Fruit fly (Drosophila melanogaster): Measurements from ENCODE around the gene CG42818.
A peak's percentile ranks its signal among the peaks of the same experiment; 100 is the strongest.

The CG42818 gene

DNA sequence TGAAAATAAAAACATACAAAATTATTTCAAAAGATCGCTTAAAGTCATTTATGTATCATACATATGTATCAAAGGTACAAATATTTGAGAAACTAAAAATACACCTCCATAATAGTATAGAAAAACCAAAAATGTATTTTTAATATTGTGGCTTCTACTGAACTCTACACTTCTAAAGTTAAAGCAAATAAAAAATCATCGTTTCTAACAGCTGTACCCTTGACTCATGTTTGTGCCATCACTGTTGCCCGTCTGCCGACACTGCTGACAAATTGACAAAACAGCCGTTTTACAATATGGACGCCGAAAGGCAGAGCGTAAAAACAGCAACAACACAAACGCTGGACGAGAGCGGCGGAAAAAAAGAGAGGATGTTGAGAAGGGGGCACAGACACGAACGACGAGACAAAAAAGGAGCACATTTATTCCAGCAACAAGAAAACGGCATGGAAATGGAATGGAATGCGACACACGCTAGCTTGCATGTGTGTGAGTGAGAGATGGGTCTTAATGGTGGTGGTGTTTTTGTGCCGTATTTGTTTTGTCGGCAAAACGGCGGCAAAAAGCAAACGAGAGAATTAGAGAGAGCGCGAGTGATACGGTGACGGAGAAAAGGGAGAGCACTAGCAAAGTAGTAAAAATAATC lies 44.7 kb downstream of the CG42818 start (continued):
- TF ChIP-seq tio (GFP tag; optimal IDR thresholded peaks at IDR 0.05), result peak; percentile 68
- peak; percentile 85 for TF ChIP-seq Atf3 (GFP tag; optimal IDR thresholded peaks at IDR 0.05)
- no peak for TF ChIP-seq lov (optimal IDR thresholded peaks at IDR 0.05)
- no peak for TF ChIP-seq lov (GFP tag; IDR thresholded peaks at IDR 0.05)
- TF ChIP-seq abd-A (tag; optimal IDR thresholded peaks at IDR 0.05), result peak; percentile 84
- no peak for TF ChIP-seq CkIIα-i1 (GFP tag; IDR thresholded peaks at IDR 0.05)
- peak; percentile 81 for TF ChIP-seq CG6765 (GFP tag; optimal IDR thresholded peaks at IDR 0.05)
- TF ChIP-seq CG33557 (GFP tag; optimal IDR thresholded peaks at IDR 0.05), result peak; percentile 39
- TF ChIP-seq CG10462 (GFP tag; optimal IDR thresholded peaks at IDR 0.05), result peak; percentile 71
- TF ChIP-seq dysf (GFP tag; IDR thresholded peaks at IDR 0.05), result no peak
- peak; percentile 74 for TF ChIP-seq CG1792 (GFP tag; optimal IDR thresholded peaks at IDR 0.05)
- TF ChIP-seq Gsc (GFP tag; IDR thresholded peaks at IDR 0.05), result no peak
- no peak for TF ChIP-seq E2f2 (GFP tag; IDR thresholded peaks at IDR 0.05)
- peak; percentile 75 for TF ChIP-seq CG18764 (GFP tag; optimal IDR thresholded peaks at IDR 0.05)
- no peak for TF ChIP-seq yki (optimal IDR thresholded peaks at IDR 0.05)
- peak; percentile 86 for TF ChIP-seq Sox100B (GFP tag; optimal IDR thresholded peaks at IDR 0.05)
- peak; percentile 88 for TF ChIP-seq CG10209 (GFP tag; optimal IDR thresholded peaks at IDR 0.05)
- peak in 1 of 3 experiments; percentile 78 for TF ChIP-seq lola (GFP tag; optimal IDR thresholded peaks at IDR 0.05)
- no peak for TF ChIP-seq slbo (GFP tag; IDR thresholded peaks at IDR 0.05)
- no peak for TF ChIP-seq CG13287 (GFP tag; IDR thresholded peaks at IDR 0.05; ENCODE audit: partially characterized antibody)
- TF ChIP-seq CG2889 (GFP tag; IDR thresholded peaks at IDR 0.05), result no peak
- TF ChIP-seq NC2β (GFP tag; optimal IDR thresholded peaks at IDR 0.05), result peak; percentile 40
- TF ChIP-seq ftz-f1 (GFP tag; optimal IDR thresholded peaks at IDR 0.05), result no peak
- peak; percentile 72 for TF ChIP-seq CG6654 (GFP tag; optimal IDR thresholded peaks at IDR 0.05)
- no peak for TF ChIP-seq danr (GFP tag; IDR thresholded peaks at IDR 0.05)
- TF ChIP-seq CoRest (tag; optimal IDR thresholded peaks at IDR 0.05), result peak; percentile 80
- TF ChIP-seq Hr3 (GFP tag; optimal IDR thresholded peaks at IDR 0.05), result peak; percentile 79
- TF ChIP-seq klu (GFP tag; IDR thresholded peaks at IDR 0.05), result no peak
- TF ChIP-seq sd (tag; optimal IDR thresholded peaks at IDR 0.05), result peak; percentile 99
- TF ChIP-seq H2.0 (GFP tag; IDR thresholded peaks at IDR 0.05), result no peak
- TF ChIP-seq CG43689 (GFP tag; IDR thresholded peaks at IDR 0.05), result no peak
- peak; percentile 71 for TF ChIP-seq CG10543 (GFP tag; optimal IDR thresholded peaks at IDR 0.05)
- peak; percentile 61 for TF ChIP-seq gsb-n (tag; optimal IDR thresholded peaks at IDR 0.05)
- TF ChIP-seq Vsx1 (GFP tag; optimal IDR thresholded peaks at IDR 0.05), result peak; percentile 54
- TF ChIP-seq CG15696 (tag; optimal IDR thresholded peaks at IDR 0.05), result peak; percentile 76
- TF ChIP-seq CG4617 (GFP tag; optimal IDR thresholded peaks at IDR 0.05; ENCODE audit: borderline replicate concordance), result peak; percentile 2
- TF ChIP-seq HHEX (GFP tag; optimal IDR thresholded peaks at IDR 0.05), result peak; percentile 88
- TF ChIP-seq fd102C (GFP tag; optimal IDR thresholded peaks at IDR 0.05), result no peak
- TF ChIP-seq CG11085 (GFP tag; IDR thresholded peaks at IDR 0.05), result no peak
- TF ChIP-seq CG3281 (GFP tag; optimal IDR thresholded peaks at IDR 0.05), result peak; percentile 92
- TF ChIP-seq CG32767 (GFP tag; IDR thresholded peaks at IDR 0.05), result no peak
- TF ChIP-seq Fer3 (tag; optimal IDR thresholded peaks at IDR 0.05), result peak; percentile 87
- TF ChIP-seq Nf-YC (tag; optimal IDR thresholded peaks at IDR 0.05), result peak; percentile 57
- TF ChIP-seq amos (GFP tag; IDR thresholded peaks at IDR 0.05; ENCODE audit: partially characterized antibody), result no peak
- TF ChIP-seq Bteb2 (GFP tag; optimal IDR thresholded peaks at IDR 0.05), result peak; percentile 71
- peak; percentile 82 for TF ChIP-seq Chrac-16 (GFP tag; optimal IDR thresholded peaks at IDR 0.05)
- TF ChIP-seq CG1024 (GFP tag; IDR thresholded peaks at IDR 0.05), result no peak
- peak; percentile 61 for TF ChIP-seq CG6813 (GFP tag; optimal IDR thresholded peaks at IDR 0.05)
- no peak for TF ChIP-seq al (GFP tag; IDR thresholded peaks at IDR 0.05)
- no peak for TF ChIP-seq ase (GFP tag; IDR thresholded peaks at IDR 0.05)
- TF ChIP-seq CG16813 (GFP tag; IDR thresholded peaks at IDR 0.05; ENCODE audit: partially characterized antibody), result no peak
